Fruit fly (Drosophila melanogaster): ENCODE results near the gene Npc2h.
A peak's percentile ranks its signal among the peaks of the same experiment; 100 is the strongest.

The Npc2h gene

DNA sequence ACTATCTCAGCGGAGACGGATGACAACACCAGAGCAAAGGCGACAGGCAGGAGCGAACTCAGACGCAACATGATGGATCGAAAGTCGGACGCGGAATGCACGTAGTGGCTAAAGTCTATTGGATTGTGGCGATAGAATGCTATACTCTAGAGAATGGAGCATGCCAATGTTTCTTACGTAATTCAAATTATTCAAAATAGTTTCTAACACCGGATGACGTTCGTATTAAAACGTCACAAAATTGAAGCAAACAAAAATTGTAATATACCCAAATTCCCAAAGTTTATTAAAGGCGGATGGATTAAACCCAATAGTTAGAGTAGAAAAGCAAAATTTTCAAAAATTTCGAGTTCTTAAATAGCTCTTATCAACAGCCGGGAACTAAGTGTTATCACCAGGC, at the start of gene Npc2h:
TSS of gene Npc2h (minus strand) at position 101 of the 400 bp plus-strand sequence.
- peak; percentile 4 for TF ChIP-seq CG14655 (GFP tag; optimal IDR thresholded peaks at IDR 0.05)
- no peak for TF ChIP-seq CG15710 (tag; optimal IDR thresholded peaks at IDR 0.05)

DNA sequence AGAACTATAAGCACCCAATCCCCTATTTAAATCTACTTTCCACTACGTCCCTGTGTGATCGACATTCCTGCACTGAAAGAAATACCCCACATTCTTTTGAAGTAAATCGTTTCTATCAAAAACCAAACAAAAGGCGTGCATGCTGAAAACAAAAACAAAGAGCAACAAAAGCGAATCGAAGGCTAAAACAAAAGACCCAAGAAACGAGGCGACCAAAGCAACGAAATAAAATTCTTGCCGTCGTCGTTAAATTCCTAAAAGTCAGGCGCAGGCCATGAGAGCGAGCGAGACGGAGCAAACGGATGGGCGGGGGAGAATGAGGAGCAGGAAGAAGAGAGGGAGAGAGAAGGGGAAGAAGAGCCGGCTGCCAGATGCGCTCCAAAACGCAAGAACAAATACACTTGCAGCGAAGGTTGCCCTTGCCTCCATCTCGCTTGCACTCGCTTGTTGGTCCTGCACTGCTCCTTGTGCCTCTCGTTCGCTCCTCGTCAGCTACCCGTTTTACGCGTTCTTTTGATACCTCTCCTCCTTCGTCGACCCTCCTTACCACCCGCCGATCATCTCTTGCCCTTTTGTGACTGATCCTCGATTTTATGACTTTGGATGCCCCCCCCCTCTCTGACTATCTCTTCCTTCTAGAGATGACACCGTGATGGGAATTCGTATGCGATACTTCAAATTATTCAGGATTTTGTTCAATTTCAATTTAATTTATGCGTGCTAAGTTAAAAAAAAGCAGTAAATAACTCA, 48.6 kb upstream of the Npc2h start:
- peak; percentile 32 for TF ChIP-seq gl (tag; optimal IDR thresholded peaks at IDR 0.05)
- TF ChIP-seq Pif1A (GFP tag; optimal IDR thresholded peaks at IDR 0.05) = peak; percentile 8
- TF ChIP-seq CG4496 (GFP tag; IDR thresholded peaks at IDR 0.05) = no peak
- peak; percentile 47 for TF ChIP-seq CG17806 (tag; optimal IDR thresholded peaks at IDR 0.05)
- TF ChIP-seq CG13204 (GFP tag; optimal IDR thresholded peaks at IDR 0.05) = peak; percentile 90
- 0 out of 2 replicates have a peak, but pooled peaks have one; percentile 18 for TF ChIP-seq rn (GFP tag; IDR thresholded peaks at IDR 0.05)
- peak; percentile 4 for TF ChIP-seq CG9948 (tag; optimal IDR thresholded peaks at IDR 0.05)
- no peak for TF ChIP-seq CG34367 (tag; optimal IDR thresholded peaks at IDR 0.05)
- peak; percentile 80 for TF ChIP-seq EcR (GFP tag; optimal IDR thresholded peaks at IDR 0.05)
- no peak for TF ChIP-seq Snoo (tag; optimal IDR thresholded peaks at IDR 0.05)
- TF ChIP-seq CG32121 (GFP tag; IDR thresholded peaks at IDR 0.05) = peak; percentile 16; the same call in 1 of the 2 replicates
- TF ChIP-seq CG8159 (tag; optimal IDR thresholded peaks at IDR 0.05) = peak; percentile 46

DNA sequence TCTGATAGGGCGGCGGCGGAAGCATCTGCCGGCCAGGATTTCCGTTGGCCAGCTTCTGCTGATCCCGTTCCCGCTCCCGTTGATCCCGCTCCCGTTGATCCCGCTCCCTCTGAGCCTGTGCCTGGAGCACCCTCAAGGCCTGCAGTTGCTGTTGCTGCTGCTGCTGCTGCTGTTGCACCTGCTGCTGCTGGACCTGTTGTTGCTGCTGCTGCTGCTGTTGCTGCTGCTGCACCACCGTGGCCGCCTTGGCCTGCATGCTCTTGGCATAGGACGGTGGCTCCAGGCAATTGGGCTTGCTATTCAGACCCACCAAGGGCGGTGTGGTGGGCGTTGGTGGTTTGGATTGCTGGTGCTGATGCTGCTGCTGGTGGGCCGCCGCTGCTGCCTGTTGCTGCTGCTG, 46.9 kb upstream of the Npc2h start:
- no peak for TF ChIP-seq Pif1A (GFP tag; optimal IDR thresholded peaks at IDR 0.05)
- no peak for TF ChIP-seq CG8159 (tag; optimal IDR thresholded peaks at IDR 0.05)
- no peak for TF ChIP-seq CG12605 (GFP tag; IDR thresholded peaks at IDR 0.05)

DNA sequence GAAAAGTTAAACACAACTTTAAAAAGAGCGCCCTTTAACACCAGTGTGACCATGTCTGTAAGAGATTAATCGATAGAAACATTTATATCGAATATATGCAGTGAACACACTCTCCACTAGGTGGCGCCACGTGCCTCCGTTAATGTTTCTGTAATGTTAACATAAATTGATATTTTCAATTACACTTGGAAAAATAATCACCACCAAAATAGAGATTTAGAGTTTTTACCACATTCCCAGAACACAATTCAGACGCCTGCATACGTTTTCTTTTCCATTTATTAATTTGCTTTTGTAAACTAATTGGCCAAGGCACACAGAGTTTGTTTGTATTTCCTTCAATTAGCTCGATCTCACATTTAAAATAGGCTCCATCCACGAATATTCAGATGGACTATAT, 43.3 kb upstream of the Npc2h start:
- peak; percentile 76 for TF ChIP-seq Ets98B (GFP tag; IDR thresholded peaks at IDR 0.05)
- peak; percentile 80 for TF ChIP-seq CG32121 (GFP tag; IDR thresholded peaks at IDR 0.05)
- peak; percentile 79 for TF ChIP-seq rn (GFP tag; IDR thresholded peaks at IDR 0.05)
- peak; percentile 89 for TF ChIP-seq CG4496 (GFP tag; IDR thresholded peaks at IDR 0.05)
- peak; percentile 8 for TF ChIP-seq CG17806 (tag; optimal IDR thresholded peaks at IDR 0.05)
- TF ChIP-seq CG34367 (tag; optimal IDR thresholded peaks at IDR 0.05) = no peak
- TF ChIP-seq fd96Ca (GFP tag; IDR thresholded peaks at IDR 0.05) = peak; percentile 77
- peak; percentile 75 for TF ChIP-seq CG12605 (GFP tag; IDR thresholded peaks at IDR 0.05)
- no peak for TF ChIP-seq CG8159 (tag; optimal IDR thresholded peaks at IDR 0.05)
- TF ChIP-seq CG8301 (tag; optimal IDR thresholded peaks at IDR 0.05) = no peak
- TF ChIP-seq CG13204 (GFP tag; optimal IDR thresholded peaks at IDR 0.05) = no peak
- peak; percentile 6 for TF ChIP-seq Pif1A (GFP tag; optimal IDR thresholded peaks at IDR 0.05)
- TF ChIP-seq CG15710 (tag; optimal IDR thresholded peaks at IDR 0.05) = no peak
- no peak for TF ChIP-seq EcR (GFP tag; optimal IDR thresholded peaks at IDR 0.05)
- TF ChIP-seq CG10348 (GFP tag; IDR thresholded peaks at IDR 0.05) = no peak
- peak; percentile 32 for TF ChIP-seq Pif1B (GFP tag; optimal IDR thresholded peaks at IDR 0.05)

DNA sequence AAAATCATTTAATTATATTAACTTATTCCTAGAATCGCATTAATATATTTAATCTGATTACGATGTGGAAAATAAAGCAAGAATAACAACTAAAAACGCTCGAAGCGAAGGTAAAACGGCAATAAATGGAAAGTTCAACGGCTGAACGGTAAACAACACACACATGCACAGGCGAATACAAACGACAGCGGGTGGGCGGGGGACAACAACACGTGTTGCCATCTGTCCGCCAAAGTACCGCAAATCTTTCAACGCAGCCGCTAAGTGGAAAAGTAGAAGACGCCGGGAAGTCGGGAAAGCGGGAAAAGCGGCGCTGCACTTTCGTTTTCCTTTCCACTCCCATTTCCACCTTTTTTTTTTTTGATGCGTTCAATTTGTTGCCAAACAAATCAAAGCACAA, 36.5 kb upstream of the Npc2h start:
- TF ChIP-seq CG15710 (tag; optimal IDR thresholded peaks at IDR 0.05) (no peak), EcR (GFP tag; optimal IDR thresholded peaks at IDR 0.05) (peak; percentile 7), CG13204 (GFP tag; optimal IDR thresholded peaks at IDR 0.05) (peak; percentile 12), Pif1B (GFP tag; optimal IDR thresholded peaks at IDR 0.05) (no peak)

DNA sequence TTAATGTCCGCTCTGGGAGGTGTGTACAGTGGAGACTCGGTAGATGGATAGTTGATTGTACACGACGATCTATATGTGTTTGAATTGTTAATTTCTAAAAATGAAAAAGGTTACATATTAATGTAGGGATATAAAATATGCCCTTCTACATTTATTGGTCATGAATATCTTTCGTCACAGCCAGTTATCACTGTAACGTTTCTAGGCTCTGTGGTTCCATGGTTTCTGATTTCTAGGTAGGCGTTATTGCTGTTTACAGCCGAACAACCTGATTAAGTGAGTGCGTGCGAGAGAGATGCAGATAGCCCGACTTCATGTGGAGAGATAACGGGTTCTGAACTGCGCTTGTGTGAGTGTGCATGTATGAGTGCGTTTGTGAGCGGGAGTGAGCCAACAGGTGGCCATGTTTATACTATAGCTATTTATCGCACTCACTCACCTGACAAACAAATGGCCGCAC, 35.6 kb upstream of the Npc2h start:
- TF ChIP-seq CG17806 (tag; optimal IDR thresholded peaks at IDR 0.05) (peak; percentile 94), CG8159 (tag; optimal IDR thresholded peaks at IDR 0.05) (peak; percentile 95), CG15710 (tag; optimal IDR thresholded peaks at IDR 0.05) (peak; percentile 95), CG9948 (tag; optimal IDR thresholded peaks at IDR 0.05) (peak; percentile 93), CG34367 (tag; optimal IDR thresholded peaks at IDR 0.05) (peak; percentile 94), CG14655 (GFP tag; optimal IDR thresholded peaks at IDR 0.05) (peak; percentile 95), CG10348 (GFP tag; IDR thresholded peaks at IDR 0.05) (peak; percentile 70), Snoo (tag; optimal IDR thresholded peaks at IDR 0.05) (peak; percentile 75), Ets98B (GFP tag; IDR thresholded peaks at IDR 0.05) (peak; percentile 97), rn (GFP tag; IDR thresholded peaks at IDR 0.05) (peak; percentile 88), CG4496 (GFP tag; IDR thresholded peaks at IDR 0.05) (peak; percentile 97), fd96Ca (GFP tag; IDR thresholded peaks at IDR 0.05) (peak; percentile 97), D1 (tag; optimal IDR thresholded peaks at IDR 0.05) (peak; percentile 76), Pif1A (GFP tag; optimal IDR thresholded peaks at IDR 0.05) (peak; percentile 93), CG8301 (tag; optimal IDR thresholded peaks at IDR 0.05) (peak; percentile 95), Pif1B (GFP tag; optimal IDR thresholded peaks at IDR 0.05) (peak; percentile 93), EcR (GFP tag; optimal IDR thresholded peaks at IDR 0.05) (peak; percentile 89), CG13204 (GFP tag; optimal IDR thresholded peaks at IDR 0.05) (peak; percentile 89), CG32121 (GFP tag; IDR thresholded peaks at IDR 0.05) (peak; percentile 96), gl (tag; optimal IDR thresholded peaks at IDR 0.05) (peak; percentile 81), CG12605 (GFP tag; IDR thresholded peaks at IDR 0.05) (peak; percentile 95)

DNA sequence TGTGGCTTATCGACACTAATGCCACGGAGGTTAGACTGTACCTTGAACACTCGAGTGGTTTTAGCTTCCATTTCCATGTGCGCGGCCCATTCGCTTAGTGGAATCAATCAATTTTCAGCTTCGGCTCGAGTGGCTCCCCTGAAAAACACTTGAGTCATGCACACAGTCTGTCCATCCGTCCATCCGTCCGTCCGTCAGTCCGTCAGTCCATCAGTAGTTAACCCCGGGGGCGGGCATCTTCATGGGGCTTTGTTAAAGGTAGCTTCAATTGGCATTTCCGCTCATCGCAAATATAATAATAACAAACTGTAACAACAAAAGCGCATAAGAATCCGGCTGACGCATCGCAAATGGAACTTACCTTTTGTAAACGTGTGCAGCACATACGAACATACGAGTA, 35.0 kb upstream of the Npc2h start:
- TF ChIP-seq D1 (tag; optimal IDR thresholded peaks at IDR 0.05) (no peak), gl (tag; optimal IDR thresholded peaks at IDR 0.05) (no peak), CG9948 (tag; optimal IDR thresholded peaks at IDR 0.05) (no peak), CG12605 (GFP tag; IDR thresholded peaks at IDR 0.05) (no peak), Ets98B (GFP tag; IDR thresholded peaks at IDR 0.05) (no peak), Snoo (tag; optimal IDR thresholded peaks at IDR 0.05) (no peak), CG8159 (tag; optimal IDR thresholded peaks at IDR 0.05) (no peak), CG32121 (GFP tag; IDR thresholded peaks at IDR 0.05) (no peak), CG14655 (GFP tag; optimal IDR thresholded peaks at IDR 0.05) (no peak)
